Fruit fly (Drosophila melanogaster) Kc167 (cell line): ENCODE data around the gene CG9171.

Source experiments
- Myc ChIP-seq: fragments of >200 bp; optimal IDR thresholded peaks from 2 replicates; lab custom pipeline; 2017; ENCODE audit warnings: missing external identifiers
- h ChIP-seq: fragments of >200 bp; optimal IDR thresholded peaks from 3 replicates; lab custom pipeline; 2018; ENCODE audit warnings: missing external identifiers
- ttk ChIP-seq: sonication (Bioruptor generic); optimal IDR thresholded peaks from 2 replicates; lab custom pipeline; 2017; ENCODE audit warnings: missing external identifiers

DNA sequence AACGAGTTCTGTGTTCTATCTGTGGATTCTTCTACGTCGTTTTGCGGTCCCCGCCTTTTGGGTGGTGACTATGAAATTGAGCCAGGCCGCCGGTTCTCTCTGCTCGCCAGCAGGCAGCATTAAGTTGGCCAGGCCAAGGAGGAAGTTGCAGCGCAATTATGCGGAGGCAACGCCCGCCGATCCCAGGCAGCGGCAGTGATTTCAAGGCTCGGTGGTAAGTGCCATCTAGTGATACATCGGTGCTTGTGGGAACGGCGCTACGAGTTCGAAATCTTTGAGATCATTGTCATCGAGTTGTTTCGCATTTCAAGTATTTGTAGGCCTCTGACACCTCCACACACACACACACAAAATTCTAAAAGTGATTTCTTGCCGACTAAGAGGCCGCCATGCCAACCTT lies 16.3 kb downstream of the CG9171 start, which contains the start of gene CG31913:
- TF ChIP-seq Myc (lab: Kevin White, UChicago) (no peak), h (no peak), ttk (lab: Kevin White, UChicago) (no peak)
